Fruit fly (Drosophila melanogaster) whole organism, embryonic: ENCODE measurements around the gene RpL4.

Experiments used
- Atf-2 ChIP-seq: fragments of 200-800 bp; sonication (Bioruptor generic); optimal IDR thresholded peaks from 2 replicates; lab custom pipeline; 2016; ENCODE audit warnings: missing biosample characterization, missing genetic modification characterization
- Awh ChIP-seq: fragments of 200-800 bp; sonication (Bioruptor generic); IDR thresholded peaks from 2 replicates; pipeline ENCODE4, ENCODE4 v1.3.6; 2022; ENCODE audit warnings: missing biosample characterization, missing genetic modification characterization
- B-H1 ChIP-seq: fragments of 200-800 bp; sonication (Bioruptor generic); IDR thresholded peaks from 3 replicates; pipeline ENCODE4 v1.3.6; 2022; ENCODE audit warnings: missing biosample characterization, missing genetic modification characterization
- CG10147 ChIP-seq: fragments of 200-800 bp; sonication (Bioruptor generic); optimal IDR thresholded peaks from 2 replicates; lab custom pipeline; 2019; ENCODE audit warnings: missing biosample characterization, mild to moderate bottlenecking, missing genetic modification characterization, moderate library complexity
- CG10209 ChIP-seq: fragments of 200-800 bp; sonication (Bioruptor generic); optimal IDR thresholded peaks from 3 replicates; lab custom pipeline; 2017; ENCODE audit warnings: missing biosample characterization, mild to moderate bottlenecking, missing genetic modification characterization, missing genetic modification reagents
- CG1024 ChIP-seq: fragments of 200-800 bp; sonication (Bioruptor generic); IDR thresholded peaks from 2 replicates; pipeline ENCODE4 v1.3.6; 2022; ENCODE audit warnings: missing biosample characterization, missing genetic modification characterization
- CG12236 ChIP-seq: fragments of 200-800 bp; sonication (Bioruptor generic); optimal IDR thresholded peaks from 2 replicates; lab custom pipeline; 2016; ENCODE audit warnings: missing biosample characterization, missing genetic modification characterization
- CG13123 ChIP-seq: fragments of 200-800 bp; sonication (Bioruptor generic); optimal IDR thresholded peaks from 2 replicates; lab custom pipeline; 2016; ENCODE audit warnings: missing biosample characterization, missing genetic modification characterization
- CG13296 ChIP-seq: fragments of 200-800 bp; sonication (Bioruptor generic); optimal IDR thresholded peaks from 3 replicates; lab custom pipeline; 2018; ENCODE audit warnings: missing biosample characterization, mild to moderate bottlenecking, missing genetic modification characterization
- CG13775 ChIP-seq: fragments of 200-800 bp; sonication (Bioruptor generic); optimal IDR thresholded peaks from 3 replicates; lab custom pipeline; 2017; ENCODE audit warnings: missing biosample characterization, mild to moderate bottlenecking, missing genetic modification characterization
- CG1602 ChIP-seq: fragments of 200-800 bp; sonication (Bioruptor generic); optimal IDR thresholded peaks from 3 replicates; lab custom pipeline; 2016; ENCODE audit warnings: missing biosample characterization, missing genetic modification characterization
- CG1792 ChIP-seq: fragments of 200-800 bp; sonication (Bioruptor generic); optimal IDR thresholded peaks from 2 replicates; lab custom pipeline; 2016; ENCODE audit warnings: missing biosample characterization, missing genetic modification characterization
- CG30403 ChIP-seq: fragments of 200-800 bp; sonication (Bioruptor generic); optimal IDR thresholded peaks from 3 replicates; lab custom pipeline; 2016; ENCODE audit warnings: missing biosample characterization, missing genetic modification characterization
- CG3065 ChIP-seq: fragments of 200-800 bp; sonication (Bioruptor generic); optimal IDR thresholded peaks from 2 replicates; lab custom pipeline; 2016; ENCODE audit warnings: missing biosample characterization, missing genetic modification characterization
- CG32772 ChIP-seq: fragments of 200-800 bp; sonication (Bioruptor generic); IDR thresholded peaks from 2 replicates; pipeline ENCODE4 v1.3.6; 2022; ENCODE audit warnings: missing biosample characterization, missing genetic modification characterization
- CG34224 ChIP-seq: fragments of 200-800 bp; sonication (Bioruptor generic); IDR thresholded peaks from 3 replicates; pipeline ENCODE4 v1.3.6; 2022; ENCODE audit warnings: missing biosample characterization, missing genetic modification characterization; ENCODE audit not compliant: partially characterized antibody
- CG34422 ChIP-seq: fragments of 200-800 bp; sonication (Bioruptor generic); IDR thresholded peaks from 3 replicates; pipeline ENCODE4 v1.3.6; 2022; ENCODE audit warnings: missing biosample characterization, missing genetic modification characterization
- CG43689 ChIP-seq: fragments of 200-800 bp; sonication (Bioruptor generic); IDR thresholded peaks from 2 replicates; pipeline ENCODE4 v1.3.6; 2022; ENCODE audit warnings: missing biosample characterization, missing genetic modification characterization
- CG6765 ChIP-seq: fragments of 200-800 bp; sonication (Bioruptor generic); optimal IDR thresholded peaks from 3 replicates; lab custom pipeline; 2017; ENCODE audit warnings: missing biosample characterization, mild to moderate bottlenecking, missing genetic modification characterization
- CG7987 ChIP-seq: fragments of 200-800 bp; sonication (Bioruptor generic); optimal IDR thresholded peaks from 2 replicates; lab custom pipeline; 2018; ENCODE audit warnings: missing biosample characterization, mild to moderate bottlenecking, missing genetic modification characterization, moderate library complexity
- CG8359 ChIP-seq: fragments of 200-800 bp; sonication (Bioruptor generic); optimal IDR thresholded peaks from 2 replicates; lab custom pipeline; 2017; ENCODE audit warnings: missing biosample characterization, mild to moderate bottlenecking, missing genetic modification characterization, borderline replicate concordance
- CG8478 ChIP-seq: fragments of >200 bp; optimal IDR thresholded peaks from 2 replicates; lab custom pipeline; 2018
- D ChIP-seq, 2 experiments: fragments of 200-800 bp in 1 of 2; fragments of >200 bp in 1 of 2; sonication (Bioruptor generic) in 1 of 2; optimal IDR thresholded peaks; 2 replicates in 1 of 2; 3 replicates in 1 of 2; lab custom pipeline; 2017; ENCODE audit warnings: mild to moderate bottlenecking in 1 of 2, missing biosample characterization in 1 of 2, missing genetic modification characterization in 1 of 2, missing genetic modification reagents in 1 of 2
- Gsc ChIP-seq: fragments of 200-800 bp; sonication (Bioruptor generic); IDR thresholded peaks from 2 replicates; pipeline ENCODE4 v1.3.6; 2022; ENCODE audit warnings: missing biosample characterization, missing genetic modification characterization
- Gug ChIP-seq: fragments of 200-800 bp; sonication (Bioruptor generic); IDR thresholded peaks from 4 replicates; pipeline ENCODE4 v1.3.6; 2022; ENCODE audit warnings: missing biosample characterization, missing genetic modification characterization
- Hr39 ChIP-seq: fragments of >200 bp; optimal IDR thresholded peaks from 2 replicates; lab custom pipeline; 2017
- Jarid2 ChIP-seq: fragments of 200-800 bp; sonication (Bioruptor generic); optimal IDR thresholded peaks from 3 replicates; lab custom pipeline; 2017; ENCODE audit warnings: mild to moderate bottlenecking, missing biosample characterization, missing genetic modification reagents, missing genetic modification characterization
- NC2α ChIP-seq: fragments of 200-800 bp; sonication (Bioruptor generic); optimal IDR thresholded peaks from 2 replicates; lab custom pipeline; 2016; ENCODE audit warnings: missing biosample characterization, missing genetic modification characterization
- Sox100B ChIP-seq: fragments of 200-800 bp; sonication (Bioruptor generic); optimal IDR thresholded peaks from 3 replicates; lab custom pipeline; 2018; ENCODE audit warnings: missing biosample characterization, mild to moderate bottlenecking, missing genetic modification characterization
- TFAM ChIP-seq: fragments of 200-800 bp; sonication (Bioruptor generic); optimal IDR thresholded peaks from 2 replicates; lab custom pipeline; 2017; ENCODE audit warnings: missing biosample characterization, missing genetic modification characterization, inconsistent platforms
- Vsx1 ChIP-seq: fragments of 200-800 bp; sonication (Bioruptor generic); optimal IDR thresholded peaks from 2 replicates; lab custom pipeline; 2017; ENCODE audit warnings: missing biosample characterization, mild to moderate bottlenecking, missing genetic modification characterization, missing genetic modification reagents
- ato ChIP-seq: fragments of 200-800 bp; sonication (Bioruptor generic); IDR thresholded peaks from 2 replicates; pipeline ENCODE4 v1.3.6; 2022; ENCODE audit warnings: missing biosample characterization, missing genetic modification characterization; ENCODE audit not compliant: partially characterized antibody
- bab2 ChIP-seq: fragments of 200-800 bp; sonication (Bioruptor generic); optimal IDR thresholded peaks from 2 replicates; lab custom pipeline; 2016; ENCODE audit warnings: missing biosample characterization, missing genetic modification characterization
- bbx ChIP-seq: fragments of 200-800 bp; sonication (Bioruptor generic); IDR thresholded peaks from 2 replicates; pipeline ENCODE4 v1.3.6; 2022; ENCODE audit warnings: missing biosample characterization, missing genetic modification characterization; ENCODE audit not compliant: partially characterized antibody
- bowl ChIP-seq: fragments of 200-800 bp; sonication (Bioruptor generic); IDR thresholded peaks from 2 replicates; pipeline ENCODE4 v1.3.6; 2022; ENCODE audit warnings: missing biosample characterization, missing genetic modification characterization
- dmrt11E ChIP-seq: fragments of 200-800 bp; sonication (Bioruptor generic); optimal IDR thresholded peaks from 3 replicates; lab custom pipeline; 2018; ENCODE audit warnings: missing biosample characterization, mild to moderate bottlenecking, missing genetic modification characterization, moderate library complexity
- emc ChIP-seq: fragments of 200-800 bp; sonication (Bioruptor generic); optimal IDR thresholded peaks from 2 replicates; lab custom pipeline; 2016; ENCODE audit warnings: missing biosample characterization, missing genetic modification characterization
- fu2 ChIP-seq: fragments of 200-800 bp; sonication (Bioruptor generic); optimal IDR thresholded peaks from 2 replicates; lab custom pipeline; 2016; ENCODE audit warnings: missing biosample characterization, missing genetic modification characterization
- kni ChIP-seq: fragments of 200-800 bp; sonication (Bioruptor generic); optimal IDR thresholded peaks from 3 replicates; lab custom pipeline; 2017; ENCODE audit warnings: mild to moderate bottlenecking, missing biosample characterization, missing genetic modification reagents, missing genetic modification characterization
- nau ChIP-seq: fragments of 200-800 bp; sonication (Bioruptor generic); optimal IDR thresholded peaks from 3 replicates; lab custom pipeline; 2017; ENCODE audit warnings: missing biosample characterization, mild to moderate bottlenecking, missing genetic modification characterization, missing genetic modification reagents
- nmo ChIP-seq: fragments of 200-800 bp; sonication (Bioruptor generic); optimal IDR thresholded peaks from 2 replicates; lab custom pipeline; 2018; ENCODE audit warnings: missing biosample characterization, mild to moderate bottlenecking, missing genetic modification characterization, moderate library complexity
- nom ChIP-seq: fragments of 200-800 bp; sonication (Bioruptor generic); optimal IDR thresholded peaks from 2 replicates; lab custom pipeline; 2017; ENCODE audit warnings: missing biosample characterization, missing genetic modification characterization, mild to moderate bottlenecking, moderate library complexity, missing genetic modification reagents
- odd ChIP-seq: fragments of 200-800 bp; sonication (Bioruptor generic); optimal IDR thresholded peaks from 2 replicates; lab custom pipeline; 2017; ENCODE audit warnings: missing biosample characterization, mild to moderate bottlenecking, missing genetic modification characterization
- ranshi ChIP-seq: fragments of 200-800 bp; sonication (Bioruptor generic); IDR thresholded peaks from 2 replicates; pipeline ENCODE4 v1.3.6; 2022; ENCODE audit warnings: missing biosample characterization, missing genetic modification characterization
- seq ChIP-seq: fragments of 200-800 bp; sonication (Bioruptor generic); IDR thresholded peaks from 2 replicates; pipeline ENCODE4 v1.3.6; 2022; ENCODE audit warnings: missing biosample characterization, missing genetic modification characterization
- stc ChIP-seq: fragments of 200-800 bp; sonication (Bioruptor generic); IDR thresholded peaks from 2 replicates; pipeline ENCODE4 v1.3.6; 2022; ENCODE audit warnings: missing biosample characterization, missing genetic modification characterization
- tup ChIP-seq: fragments of 200-800 bp; sonication (Bioruptor generic); optimal IDR thresholded peaks from 2 replicates; lab custom pipeline; 2016; ENCODE audit warnings: missing biosample characterization, mild to moderate bottlenecking, missing genetic modification characterization, moderate library complexity
- unc-4 ChIP-seq: fragments of 200-800 bp; sonication (Bioruptor generic); IDR thresholded peaks from 2 replicates; pipeline ENCODE4 v1.3.6; 2022; ENCODE audit warnings: missing biosample characterization, missing genetic modification characterization; ENCODE audit not compliant: partially characterized antibody
- unpg ChIP-seq: fragments of 200-800 bp; sonication (Bioruptor generic); optimal IDR thresholded peaks from 3 replicates; lab custom pipeline; 2018; ENCODE audit warnings: missing biosample characterization, mild to moderate bottlenecking, missing genetic modification characterization, moderate library complexity
- zfh1 ChIP-seq: fragments of 200-800 bp; sonication (Bioruptor generic); IDR thresholded peaks from 3 replicates; pipeline ENCODE4 v1.3.6; 2022; ENCODE audit warnings: missing biosample characterization, missing genetic modification characterization

The RpL4 gene

dm6 chr3R:27948421-27948906 is 25.8 kb downstream of the RpL4 start, which contains the start of gene Gp93 (continued):
- no peak for TF ChIP-seq tup
- TF ChIP-seq bowl (GFP tag; lab: Robert Waterston, UW) = no peak
- TF ChIP-seq nmo (GFP tag; lab: Kevin White, UChicago) = peak; percentile 57
- TF ChIP-seq Gug (GFP tag; lab: Robert Waterston, UW) = peak; percentile 35; the same call in 2 of the 4 replicates
- TF ChIP-seq CG34422 (GFP tag; lab: Robert Waterston, UW) = peak; percentile 96; the same call in 2 of the 3 replicates
- TF ChIP-seq odd (GFP tag; lab: Kevin White, UChicago) = no peak
- TF ChIP-seq unc-4 (GFP tag; lab: Robert Waterston, UW) = no peak
- TF ChIP-seq bbx (GFP tag; lab: Robert Waterston, UW) = peak; percentile 57
- TF ChIP-seq ranshi = 0 out of 2 replicates have a peak, but pooled peaks have one; percentile 12
- no peak for TF ChIP-seq CG3065 (GFP tag; lab: Kevin White, UChicago)
- TF ChIP-seq Sox100B (GFP tag; lab: Kevin White, UChicago) = no peak
- peak; percentile 37 for TF ChIP-seq CG7987 (GFP tag; lab: Kevin White, UChicago)
- TF ChIP-seq CG8478 (lab: Kevin White, UChicago) = no peak
- no peak for TF ChIP-seq D (optimal IDR thresholded peaks at IDR 0.05; lab: Kevin White, UChicago)
- TF ChIP-seq D (GFP tag; optimal IDR thresholded peaks at IDR 0.05; lab: Kevin White, UChicago) = no peak
- no peak for TF ChIP-seq fu2
- TF ChIP-seq dmrt11E (tag; lab: Kevin White, UChicago) = peak; percentile 69
- TF ChIP-seq CG1024 = 0 out of 2 replicates have a peak, but pooled peaks have one; percentile 37
- peak; percentile 34 for TF ChIP-seq CG6765
- no peak for TF ChIP-seq Hr39 (lab: Kevin White, UChicago)
- TF ChIP-seq unpg (GFP tag; lab: Kevin White, UChicago) = peak; percentile 59
- peak; percentile 39 for TF ChIP-seq bab2 (GFP tag; lab: Kevin White, UChicago)
- peak; percentile 74; the same call in 2 of the 3 replicates for TF ChIP-seq zfh1 (GFP tag; lab: Robert Waterston, UW)
- no peak for TF ChIP-seq CG10209 (GFP tag; lab: Kevin White, UChicago)
- TF ChIP-seq Jarid2 (GFP tag; lab: Kevin White, UChicago) = peak; percentile 72
- peak; percentile 68 for TF ChIP-seq CG1602 (GFP tag; lab: Kevin White, UChicago)
- peak; percentile 40; the same call in 1 of the 2 replicates for TF ChIP-seq stc (GFP tag; lab: Robert Waterston, UW)
- no peak for TF ChIP-seq CG8359 (GFP tag; lab: Kevin White, UChicago)
- 0 out of 2 replicates have a peak, but pooled peaks have one; percentile 32 for TF ChIP-seq Awh (GFP tag; lab: Robert Waterston, UW)
- peak; percentile 74 for TF ChIP-seq CG32772 (GFP tag; lab: Robert Waterston, UW)
- TF ChIP-seq emc (GFP tag; lab: Kevin White, UChicago) = no peak
- TF ChIP-seq Gsc (GFP tag; lab: Robert Waterston, UW) = no peak
- peak; percentile 67 for TF ChIP-seq CG13775 (GFP tag; lab: Kevin White, UChicago)
- TF ChIP-seq B-H1 = peak; percentile 49
- no peak for TF ChIP-seq CG12236
- no peak for TF ChIP-seq CG43689 (GFP tag; lab: Robert Waterston, UW)
- peak; percentile 11 for TF ChIP-seq CG13123 (GFP tag; lab: Kevin White, UChicago)
- no peak for TF ChIP-seq Vsx1
- no peak for TF ChIP-seq CG1792
- no peak for TF ChIP-seq nau (GFP tag; lab: Kevin White, UChicago)
- TF ChIP-seq CG30403 (GFP tag; lab: Kevin White, UChicago) = peak; percentile 70
- no peak for TF ChIP-seq Atf-2 (GFP tag; lab: Kevin White, UChicago)
- TF ChIP-seq ato = peak; percentile 50; the same call in 1 of the 2 replicates
- TF ChIP-seq seq = peak; percentile 37; the same call in 1 of the 2 replicates
- TF ChIP-seq NC2α = peak; percentile 57
- peak; percentile 67 for TF ChIP-seq nom (GFP tag; lab: Kevin White, UChicago)
- no peak for TF ChIP-seq CG10147 (GFP tag; lab: Kevin White, UChicago)
- TF ChIP-seq CG34224 (GFP tag; lab: Robert Waterston, UW) = peak; percentile 26; the same call in 1 of the 3 replicates
- no peak for TF ChIP-seq kni (GFP tag; lab: Kevin White, UChicago)
- TF ChIP-seq CG13296 (GFP tag; lab: Kevin White, UChicago) = peak; percentile 45
- TF ChIP-seq TFAM = no peak
